Worm (Caenorhabditis elegans): ENCODE results near the gene K07C11.8.

The K07C11.8 gene

DNA sequence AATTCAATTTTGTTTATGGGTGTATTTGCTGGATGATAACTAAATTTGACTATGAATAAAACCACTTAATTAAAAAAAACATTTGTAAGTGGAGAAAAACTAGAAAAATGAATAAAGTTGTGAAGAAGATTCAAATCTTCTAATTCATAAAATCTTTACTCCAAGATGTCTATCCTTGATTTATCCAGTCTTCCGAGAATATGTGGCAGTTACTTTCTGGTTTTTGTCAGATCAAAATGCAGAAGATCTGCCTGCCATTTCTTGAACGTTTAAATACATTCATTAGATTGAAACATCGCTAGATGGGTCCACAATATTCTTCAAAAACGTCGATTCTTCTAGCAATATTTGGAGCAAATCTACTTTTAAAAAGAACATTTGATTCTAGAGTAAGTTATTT, 31.9 kb downstream of the K07C11.8 start, which contains the start of gene F20D6.2:
F20D6.2 (plus strand) TSS at position 301 of the 400 bp plus-strand sequence.
- TF ChIP-seq ceh-18 (tag; optimal IDR thresholded peaks at IDR 0.05) (no peak), mec-3 (tag; optimal IDR thresholded peaks at IDR 0.05; ENCODE audit: borderline replicate concordance) (no peak), ceh-31 (tag; optimal IDR thresholded peaks at IDR 0.05) (no peak), hlh-30 (tag; optimal IDR thresholded peaks at IDR 0.05; ENCODE audit: insufficient read depth) (no peak), eyg-1 (tag; optimal IDR thresholded peaks at IDR 0.05) (no peak), fax-1 (tag; optimal IDR thresholded peaks at IDR 0.05) (no peak), nhr-232 (tag; optimal IDR thresholded peaks at IDR 0.05) (no peak), ceh-9 (tag; optimal IDR thresholded peaks at IDR 0.05) (no peak), K09A11.1 (tag; optimal IDR thresholded peaks at IDR 0.05; ENCODE audit: insufficient read depth) (no peak), ama-1 (optimal IDR thresholded peaks at IDR 0.05) (no peak), ref-2 (tag; optimal IDR thresholded peaks at IDR 0.05) (no peak), pha-2 (tag; optimal IDR thresholded peaks at IDR 0.05) (no peak), ceh-6 (GFP tag; optimal IDR thresholded peaks at IDR 0.05) (no peak), ahr-1 (tag; optimal IDR thresholded peaks at IDR 0.05) (no peak), unc-3 (GFP tag; conservative IDR thresholded peaks at IDR 0.05) (no peak), unc-3 (tag; optimal IDR thresholded peaks at IDR 0.05) (no peak), lim-6 (tag; optimal IDR thresholded peaks at IDR 0.05) (no peak), sox-2 (GFP tag; IDR thresholded peaks at IDR 0.05) (no peak), ceh-24 (tag; optimal IDR thresholded peaks at IDR 0.05) (no peak)

DNA sequence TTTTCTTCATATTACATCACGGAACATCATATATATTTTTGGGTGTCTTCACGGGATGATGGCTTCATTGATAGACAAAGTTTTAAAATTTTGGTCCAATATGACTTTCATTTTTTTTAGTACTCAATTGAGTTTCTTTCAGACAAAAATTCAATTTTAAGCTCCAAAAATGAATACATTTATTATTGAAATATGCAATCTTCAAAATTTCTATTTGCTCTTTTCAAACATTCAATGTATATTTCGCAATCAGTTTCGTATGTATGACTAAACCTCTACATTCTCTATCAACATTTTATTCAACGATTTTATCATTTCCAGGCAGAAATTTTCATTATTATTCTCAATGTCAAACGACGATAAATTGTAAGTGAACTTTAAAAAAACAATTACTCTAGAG, 34.3 kb downstream of the K07C11.8 start, which contains the start of gene srp-8:
srp-8 (plus strand) TSS at position 301 of the 400 bp plus-strand sequence.
- TF ChIP-seq nhr-11 (tag; optimal IDR thresholded peaks at IDR 0.05) (no peak), hlh-8 (tag; optimal IDR thresholded peaks at IDR 0.05) (no peak), C38D4.7 (GFP tag; optimal IDR thresholded peaks at IDR 0.05) (no peak), pha-4 (tag; optimal IDR thresholded peaks at IDR 0.05) (no peak), madf-2 (tag; optimal IDR thresholded peaks at IDR 0.05) (no peak), unc-42 (tag; optimal IDR thresholded peaks at IDR 0.05) (no peak), Y22D7AL.16 (tag; optimal IDR thresholded peaks at IDR 0.05) (no peak), hlh-30 (tag; optimal IDR thresholded peaks at IDR 0.05; ENCODE audit: insufficient read depth) (no peak), odd-2 (tag; optimal IDR thresholded peaks at IDR 0.05) (no peak), che-1 (tag; optimal IDR thresholded peaks at IDR 0.05) (no peak), ceh-34 (tag; optimal IDR thresholded peaks at IDR 0.05) (no peak), eyg-1 (tag; optimal IDR thresholded peaks at IDR 0.05) (no peak), unc-86 (tag; optimal IDR thresholded peaks at IDR 0.05) (no peak), pha-2 (tag; optimal IDR thresholded peaks at IDR 0.05) (no peak)

DNA sequence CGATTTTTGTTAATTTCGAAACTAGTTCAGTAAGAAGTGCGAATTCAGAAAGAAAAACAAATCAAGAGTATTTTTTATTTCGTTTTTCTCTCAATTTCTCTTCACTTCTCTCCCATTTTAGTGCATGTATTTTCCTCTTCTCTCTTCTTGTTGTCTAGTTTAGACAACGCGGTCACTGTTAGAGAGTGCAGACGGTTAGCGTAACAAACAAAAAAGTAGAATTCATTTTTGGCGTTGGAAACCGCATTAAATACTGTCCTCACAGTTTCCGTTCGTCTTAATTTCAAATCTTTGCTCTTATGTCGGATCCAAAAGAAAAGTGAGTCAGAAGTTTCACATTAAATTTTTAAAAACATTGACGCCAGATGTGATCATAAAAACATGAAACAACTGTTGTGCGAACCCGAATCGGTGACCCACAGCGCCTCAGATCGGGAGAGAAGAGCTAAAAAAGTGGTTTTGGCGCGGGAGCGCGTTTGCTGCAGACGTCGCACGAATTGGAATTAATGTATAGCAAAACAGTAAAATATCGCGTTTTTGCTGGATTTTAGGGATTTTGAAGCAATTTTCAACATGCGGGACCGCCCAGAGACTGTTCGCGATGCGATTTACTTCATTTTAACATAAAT, 38.7 kb downstream of the K07C11.8 start, which contains the start of gene srp-7:
srp-7 (plus strand) TSS at position 213 of the 629 bp plus-strand sequence.
- TF ChIP-seq ceh-48 (tag; optimal IDR thresholded peaks at IDR 0.05) (no peak), ceh-31 (tag; optimal IDR thresholded peaks at IDR 0.05) (no peak), Y22D7AL.16 (tag; optimal IDR thresholded peaks at IDR 0.05) (no peak), fkh-10 (GFP tag; optimal IDR thresholded peaks at IDR 0.05) (no peak), hlh-6 (tag; optimal IDR thresholded peaks at IDR 0.05) (no peak), fax-1 (tag; optimal IDR thresholded peaks at IDR 0.05) (no peak), tbx-2 (tag; optimal IDR thresholded peaks at IDR 0.05) (no peak), ahr-1 (tag; optimal IDR thresholded peaks at IDR 0.05) (no peak), ceh-30 (tag; optimal IDR thresholded peaks at IDR 0.05) (no peak)

DNA sequence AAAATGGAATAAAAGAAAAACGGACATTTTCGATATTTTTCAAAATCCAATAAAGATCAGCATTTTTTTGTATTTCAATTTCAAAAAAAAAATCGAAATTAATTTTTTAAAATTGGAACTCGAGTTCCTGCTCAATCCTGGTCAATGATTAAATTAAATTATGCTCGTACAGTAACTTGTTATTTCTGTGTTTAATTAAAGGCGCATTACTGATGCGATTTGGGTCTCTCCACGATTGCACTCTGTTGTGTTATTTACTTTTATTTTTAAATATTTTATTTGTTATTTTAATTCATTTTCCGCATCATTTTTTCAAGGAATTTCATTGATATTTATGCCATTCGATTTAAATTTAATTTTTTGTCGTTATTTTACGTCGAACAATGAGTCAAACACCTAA, 39.4 kb downstream of the K07C11.8 start:
- no peak for TF ChIP-seq T23F11.4 (GFP tag; optimal IDR thresholded peaks at IDR 0.05)
- no peak for TF ChIP-seq ceh-34 (tag; optimal IDR thresholded peaks at IDR 0.05)
- TF ChIP-seq pha-2 (tag; optimal IDR thresholded peaks at IDR 0.05), result no peak
- TF ChIP-seq rnt-1 (tag; optimal IDR thresholded peaks at IDR 0.05), result no peak
- no peak for TF ChIP-seq lim-6 (tag; optimal IDR thresholded peaks at IDR 0.05)
- no peak for TF ChIP-seq hlh-8 (tag; optimal IDR thresholded peaks at IDR 0.05)
- no peak for TF ChIP-seq nhr-11 (tag; optimal IDR thresholded peaks at IDR 0.05)
- TF ChIP-seq dmd-4 (tag; optimal IDR thresholded peaks at IDR 0.05; ENCODE audit: borderline replicate concordance), result no peak
- no peak for TF ChIP-seq zip-5 (tag; optimal IDR thresholded peaks at IDR 0.05)
- no peak for TF ChIP-seq pha-4 (tag; optimal IDR thresholded peaks at IDR 0.05)
- no peak for TF ChIP-seq pros-1 (tag; optimal IDR thresholded peaks at IDR 0.05)
- no peak for TF ChIP-seq unc-86 (tag; optimal IDR thresholded peaks at IDR 0.05)
- TF ChIP-seq mec-3 (tag; optimal IDR thresholded peaks at IDR 0.05; ENCODE audit: borderline replicate concordance), result no peak
